Fruit fly (Drosophila melanogaster) whole organism, embryonic: ENCODE measurements around the gene Rpp30.
A peak's percentile ranks its signal among the peaks of the same experiment; 100 is the strongest.

Experiments used
- CG1233 ChIP-seq: fragments of 200-800 bp; sonication (Bioruptor generic); optimal IDR thresholded peaks from 4 replicates; lab custom pipeline; 2018; ENCODE audit warnings: missing biosample characterization, mild to moderate bottlenecking, missing genetic modification characterization
- CG13424 ChIP-seq: fragments of 200-800 bp; sonication (Bioruptor generic); optimal IDR thresholded peaks from 2 replicates; lab custom pipeline; 2019; ENCODE audit warnings: missing biosample characterization, mild to moderate bottlenecking, missing genetic modification characterization, moderate library complexity
- CG14667 ChIP-seq: fragments of 200-800 bp; sonication (Bioruptor generic); IDR thresholded peaks from 2 replicates; pipeline ENCODE4 v1.3.6; 2022; ENCODE audit warnings: missing biosample characterization, missing genetic modification characterization
- CG14860 ChIP-seq: fragments of 200-800 bp; sonication (Bioruptor generic); IDR thresholded peaks from 3 replicates; pipeline ENCODE4 v1.3.6; 2022; ENCODE audit warnings: missing biosample characterization, missing genetic modification characterization; ENCODE audit not compliant: partially characterized antibody
- CG15269 ChIP-seq: fragments of 200-800 bp; sonication (Bioruptor generic); optimal IDR thresholded peaks from 2 replicates; lab custom pipeline; 2018; ENCODE audit warnings: missing biosample characterization, mild to moderate bottlenecking, missing genetic modification characterization, moderate library complexity
- CG15514 ChIP-seq: fragments of 200-800 bp; sonication (Bioruptor generic); optimal IDR thresholded peaks from 3 replicates; lab custom pipeline; 2017; ENCODE audit warnings: missing biosample characterization, missing genetic modification characterization, mild to moderate bottlenecking, moderate library complexity, missing genetic modification reagents
- CG18764 ChIP-seq: fragments of 200-800 bp; sonication (Bioruptor generic); optimal IDR thresholded peaks from 3 replicates; lab custom pipeline; 2016; ENCODE audit warnings: missing biosample characterization, missing genetic modification characterization
- CG31441 ChIP-seq: fragments of 200-800 bp; sonication (Bioruptor generic); IDR thresholded peaks from 2 replicates; pipeline ENCODE4 v1.3.6; 2022; ENCODE audit warnings: missing biosample characterization, missing genetic modification characterization
- CG42726 ChIP-seq: fragments of 200-800 bp; sonication (Bioruptor generic); IDR thresholded peaks from 2 replicates; pipeline ENCODE4 v1.3.6; 2022; ENCODE audit warnings: missing biosample characterization, missing genetic modification characterization; ENCODE audit not compliant: partially characterized antibody
- CG4328 ChIP-seq: fragments of 200-800 bp; sonication (Bioruptor generic); optimal IDR thresholded peaks from 3 replicates; lab custom pipeline; 2017; ENCODE audit warnings: missing biosample characterization, missing genetic modification reagents, missing genetic modification characterization
- CG4424 ChIP-seq: fragments of 200-800 bp; sonication (Bioruptor generic); optimal IDR thresholded peaks from 3 replicates; lab custom pipeline; 2016; ENCODE audit warnings: missing biosample characterization, missing genetic modification characterization
- CG6175 ChIP-seq: fragments of 200-800 bp; sonication (Bioruptor generic); IDR thresholded peaks from 3 replicates; pipeline ENCODE4 v1.3.6; 2022; ENCODE audit warnings: missing biosample characterization, missing genetic modification characterization
- CG7745 ChIP-seq: fragments of 200-800 bp; sonication (Bioruptor generic); optimal IDR thresholded peaks from 2 replicates; lab custom pipeline; 2018; ENCODE audit warnings: missing biosample characterization, mild to moderate bottlenecking, missing genetic modification characterization, moderate library complexity
- CG7786 ChIP-seq: fragments of 200-800 bp; sonication (Bioruptor generic); optimal IDR thresholded peaks from 2 replicates; lab custom pipeline; 2016; ENCODE audit warnings: missing biosample characterization, missing genetic modification characterization
- CG7928 ChIP-seq: fragments of 200-800 bp; sonication (Bioruptor generic); optimal IDR thresholded peaks from 2 replicates; lab custom pipeline; 2017; ENCODE audit warnings: missing biosample characterization, mild to moderate bottlenecking, missing genetic modification characterization
- CG8388 ChIP-seq: fragments of 200-800 bp; sonication (Bioruptor generic); optimal IDR thresholded peaks from 2 replicates; lab custom pipeline; 2019; ENCODE audit warnings: missing biosample characterization, mild to moderate bottlenecking, missing genetic modification characterization, moderate library complexity
- CG9932 ChIP-seq: fragments of 200-800 bp; sonication (Bioruptor generic); IDR thresholded peaks from 2 replicates; pipeline ENCODE4 v1.3.6; 2022; ENCODE audit warnings: missing biosample characterization, missing genetic modification characterization
- CoRest ChIP-seq: fragments of 200-800 bp; sonication (Bioruptor generic); optimal IDR thresholded peaks from 3 replicates; lab custom pipeline; 2018; ENCODE audit warnings: missing biosample characterization, mild to moderate bottlenecking, missing genetic modification characterization, moderate library complexity
- D19A ChIP-seq: fragments of 200-800 bp; optimal IDR thresholded peaks from 3 replicates; lab custom pipeline; 2019; ENCODE audit warnings: missing biosample characterization, mild to moderate bottlenecking, missing genetic modification characterization, moderate library complexity
- Hmr ChIP-seq: fragments of 200-800 bp; sonication (Bioruptor generic); optimal IDR thresholded peaks from 3 replicates; lab custom pipeline; 2017; ENCODE audit warnings: mild to moderate bottlenecking, missing biosample characterization, missing genetic modification reagents, missing genetic modification characterization
- Hsf ChIP-seq: fragments of 200-800 bp; sonication (Bioruptor generic); optimal IDR thresholded peaks from 3 replicates; lab custom pipeline; 2016; ENCODE audit warnings: missing biosample characterization, missing genetic modification characterization
- Pdp1 ChIP-seq, 2 experiments: fragments of 200-800 bp; sonication (Bioruptor generic); optimal IDR thresholded peaks; 3 replicates each; lab custom pipeline; 2016; ENCODE audit warnings: missing biosample characterization in 2 of 2, missing genetic modification characterization in 2 of 2, mild to moderate bottlenecking in 1 of 2, moderate library complexity in 1 of 2
- Sin3A ChIP-seq: fragments of >200 bp; optimal IDR thresholded peaks from 2 replicates; lab custom pipeline; 2018
- TFAM ChIP-seq: fragments of 200-800 bp; sonication (Bioruptor generic); optimal IDR thresholded peaks from 2 replicates; lab custom pipeline; 2017; ENCODE audit warnings: missing biosample characterization, missing genetic modification characterization, inconsistent platforms
- amos ChIP-seq: fragments of 200-800 bp; sonication (Bioruptor generic); IDR thresholded peaks from 2 replicates; pipeline ENCODE4 v1.3.6; 2022; ENCODE audit warnings: missing biosample characterization, missing genetic modification characterization; ENCODE audit not compliant: partially characterized antibody
- caup ChIP-seq: fragments of 200-800 bp; sonication (Bioruptor generic); optimal IDR thresholded peaks from 3 replicates; lab custom pipeline; 2017; ENCODE audit warnings: missing biosample characterization, mild to moderate bottlenecking, missing genetic modification characterization, moderate library complexity; ENCODE audit not compliant: severe bottlenecking
- chinmo ChIP-seq: fragments of 200-800 bp; sonication (Bioruptor generic); IDR thresholded peaks from 4 replicates; pipeline ENCODE4 v1.3.6; 2022; ENCODE audit warnings: missing biosample characterization, missing genetic modification characterization; ENCODE audit not compliant: partially characterized antibody
- ci ChIP-seq: fragments of 200-800 bp; sonication (Bioruptor generic); IDR thresholded peaks from 3 replicates; pipeline ENCODE4 v1.3.6; 2022; ENCODE audit warnings: missing biosample characterization, missing genetic modification characterization
- exex ChIP-seq: fragments of 200-800 bp; sonication (Bioruptor generic); optimal IDR thresholded peaks from 4 replicates; lab custom pipeline; 2018; ENCODE audit warnings: missing biosample characterization, mild to moderate bottlenecking, missing genetic modification characterization, moderate library complexity
- gcm2 ChIP-seq: fragments of 200-800 bp; sonication (Bioruptor generic); optimal IDR thresholded peaks from 2 replicates; lab custom pipeline; 2016; ENCODE audit warnings: missing biosample characterization, missing genetic modification characterization
- gem ChIP-seq: fragments of 200-800 bp; sonication (Bioruptor generic); optimal IDR thresholded peaks from 2 replicates; lab custom pipeline; 2019; ENCODE audit warnings: missing biosample characterization, mild to moderate bottlenecking, missing genetic modification characterization, moderate library complexity
- her ChIP-seq: fragments of 200-800 bp; sonication (Bioruptor generic); optimal IDR thresholded peaks from 2 replicates; lab custom pipeline; 2016; ENCODE audit warnings: missing biosample characterization, missing genetic modification characterization
- jigr1 ChIP-seq: fragments of 200-800 bp; sonication (Bioruptor generic); IDR thresholded peaks from 3 replicates; pipeline ENCODE4 v1.3.6; 2022; ENCODE audit warnings: missing biosample characterization, missing genetic modification characterization
- kay ChIP-seq: fragments of 200-800 bp; sonication (Bioruptor generic); optimal IDR thresholded peaks from 2 replicates; lab custom pipeline; 2016; ENCODE audit warnings: missing biosample characterization, missing genetic modification characterization
- ken ChIP-seq: fragments of 200-800 bp; sonication (Bioruptor generic); IDR thresholded peaks from 3 replicates; pipeline ENCODE4 v1.3.6; 2022; ENCODE audit warnings: missing biosample characterization, missing genetic modification characterization
- lola ChIP-seq, 3 experiments: fragments of >200 bp in 2 of 3; fragments of 200-800 bp in 1 of 3; sonication (Bioruptor generic) in 1 of 3; optimal IDR thresholded peaks; 2 replicates each; lab custom pipeline; 2017 to 2019; ENCODE audit warnings: missing biosample characterization in 3 of 3, missing genetic modification characterization in 3 of 3, mild to moderate bottlenecking in 1 of 3, moderate library complexity in 1 of 3
- nerfin-2 ChIP-seq: fragments of 200-800 bp; sonication (Bioruptor generic); IDR thresholded peaks from 2 replicates; pipeline ENCODE4 v1.3.6; 2022; ENCODE audit warnings: missing biosample characterization, missing genetic modification characterization; ENCODE audit not compliant: partially characterized antibody
- phol ChIP-seq: fragments of 200-800 bp; sonication (Bioruptor generic); optimal IDR thresholded peaks from 3 replicates; lab custom pipeline; 2018; ENCODE audit warnings: missing biosample characterization, mild to moderate bottlenecking, missing genetic modification characterization, moderate library complexity
- tin ChIP-seq: fragments of 200-800 bp; sonication (Bioruptor generic); optimal IDR thresholded peaks from 3 replicates; lab custom pipeline; 2016; ENCODE audit warnings: missing biosample characterization, missing genetic modification characterization
- tll ChIP-seq, 2 experiments: fragments of 200-800 bp in 1 of 2; fragments of >200 bp in 1 of 2; sonication (Bioruptor generic) in 1 of 2; optimal IDR thresholded peaks; 2 replicates each; lab custom pipeline; 2017 to 2019; ENCODE audit warnings: missing biosample characterization in 2 of 2, missing genetic modification characterization in 2 of 2, mild to moderate bottlenecking in 1 of 2, moderate library complexity in 1 of 2
- trem ChIP-seq: fragments of 200-800 bp; optimal IDR thresholded peaks from 3 replicates; lab custom pipeline; 2019; ENCODE audit warnings: missing biosample characterization, mild to moderate bottlenecking, missing genetic modification characterization, moderate library complexity
- unpg ChIP-seq: fragments of 200-800 bp; sonication (Bioruptor generic); optimal IDR thresholded peaks from 3 replicates; lab custom pipeline; 2018; ENCODE audit warnings: missing biosample characterization, mild to moderate bottlenecking, missing genetic modification characterization, moderate library complexity
- zfh1 ChIP-seq: fragments of 200-800 bp; sonication (Bioruptor generic); IDR thresholded peaks from 3 replicates; pipeline ENCODE4 v1.3.6; 2022; ENCODE audit warnings: missing biosample characterization, missing genetic modification characterization

Gene Rpp30

DNA sequence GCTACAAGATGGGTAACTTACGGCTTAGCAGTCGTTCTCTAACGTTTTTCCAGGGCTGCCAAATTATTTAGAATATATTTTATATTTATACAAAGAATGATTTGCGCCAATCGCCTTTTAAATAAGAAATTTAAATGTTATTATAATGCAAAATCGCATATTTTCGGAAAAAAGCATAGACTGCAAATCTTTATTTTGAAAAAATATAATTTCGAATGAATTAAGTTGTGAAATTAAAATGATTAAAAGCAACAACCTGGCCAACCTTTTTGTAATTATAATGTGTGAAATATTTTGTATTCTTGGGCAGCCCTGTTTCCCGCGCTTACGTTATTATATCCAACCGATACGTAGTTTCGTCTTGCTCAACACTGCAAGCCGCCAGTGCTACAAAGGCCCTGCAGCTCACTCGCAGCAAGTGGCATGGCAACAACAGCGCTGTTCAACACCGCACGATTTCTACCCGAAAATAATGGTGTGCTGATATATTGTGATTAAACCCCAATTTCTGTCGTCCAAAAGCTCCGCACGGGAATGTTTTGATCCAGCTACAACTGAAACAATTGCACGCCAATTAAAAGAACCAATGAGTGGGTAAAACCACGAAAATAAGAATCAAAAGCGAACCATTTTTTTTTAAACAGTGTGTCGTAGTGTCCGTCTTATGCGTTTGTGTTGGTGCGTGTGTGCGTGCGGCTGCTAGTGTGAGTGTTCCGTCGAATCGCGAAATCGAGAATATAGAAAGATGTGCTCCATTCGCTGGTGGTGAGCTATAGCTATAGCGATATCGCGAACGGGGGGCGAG lies 45.5 kb upstream of the Rpp30 start, which contains the start of gene Pi3K21B (continued):
- TF ChIP-seq CG7928 (GFP tag; lab: Kevin White, UChicago) (peak; percentile 99), caup (GFP tag; lab: Kevin White, UChicago) (peak; percentile 91), CG14667 (GFP tag; lab: Robert Waterston, UW) (peak; percentile 66), kay (GFP tag; lab: Kevin White, UChicago) (peak; percentile 91), nerfin-2 (GFP tag; lab: Robert Waterston, UW) (no peak), CG15514 (GFP tag; lab: Kevin White, UChicago) (peak; percentile 78), chinmo (GFP tag; lab: Robert Waterston, UW) (0 out of 4 replicates have a peak, but pooled peaks have one; percentile 70), CG6175 (GFP tag; lab: Robert Waterston, UW) (0 out of 3 replicates have a peak, but pooled peaks have one; percentile 67), TFAM (GFP tag; lab: Kevin White, UChicago) (no peak), unpg (peak; percentile 88), gcm2 (GFP tag; lab: Kevin White, UChicago) (peak; percentile 77)

DNA sequence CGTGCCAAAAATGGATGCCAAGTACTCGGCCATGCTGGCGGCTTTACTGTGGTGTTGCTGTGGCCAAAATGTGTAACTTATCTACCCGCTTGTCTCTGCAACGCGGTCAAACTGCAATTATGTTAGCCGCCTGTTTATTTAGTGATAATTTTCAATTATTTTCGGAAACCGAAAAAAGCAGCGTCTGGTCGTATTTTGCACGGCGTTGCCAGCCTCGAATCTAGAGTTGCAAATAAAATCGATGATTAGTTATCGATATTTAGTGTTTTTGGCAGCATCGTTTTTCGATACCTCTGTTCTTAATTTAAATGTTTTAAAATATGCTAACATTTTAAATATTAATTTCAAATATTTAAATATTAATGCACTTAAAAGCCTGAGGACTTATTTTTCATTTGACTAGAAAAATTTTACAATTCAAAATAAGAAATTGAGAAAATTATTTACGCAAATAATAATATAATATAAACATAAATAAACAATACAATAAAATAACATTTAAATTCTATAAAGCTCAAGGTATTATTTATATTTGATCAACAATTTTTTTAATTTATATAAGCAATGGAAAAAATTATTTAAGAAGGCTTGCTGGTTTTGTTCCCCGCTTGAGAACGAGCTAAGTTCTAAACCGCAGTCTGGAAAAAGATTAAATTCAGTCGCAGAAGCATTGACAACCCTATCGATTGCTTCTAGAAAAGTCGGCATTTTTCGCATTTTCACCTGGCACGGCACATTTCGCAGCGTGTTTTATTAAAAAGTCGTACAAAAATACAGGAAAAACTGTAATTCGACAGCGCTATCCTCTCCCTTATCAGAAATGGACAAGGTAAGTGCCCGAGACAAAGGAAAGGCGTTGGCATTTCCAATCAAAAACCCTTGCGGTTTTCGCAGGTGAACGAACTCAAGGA lies 42.5 kb upstream of the Rpp30 start, which contains the start of the genes U2af38 and Stip1:
Gene U2af38 (minus strand): TSS at position 230 of the 911 bp plus-strand sequence.
Gene Stip1 (plus strand): TSS at position 671 of the 911 bp plus-strand sequence.
- TF ChIP-seq zfh1 (GFP tag; lab: Robert Waterston, UW) (no peak), CG18764 (no peak), CG13424 (tag; lab: Kevin White, UChicago) (peak; percentile 15), CG1233 (GFP tag; lab: Kevin White, UChicago) (no peak), phol (tag; lab: Kevin White, UChicago) (peak; percentile 50), Hmr (GFP tag; lab: Kevin White, UChicago) (no peak), CG15269 (tag; lab: Kevin White, UChicago) (peak; percentile 34), amos (peak; percentile 69; the same call in 1 of the 2 replicates), D19A (tag; lab: Kevin White, UChicago) (peak; percentile 15), CoRest (tag; lab: Kevin White, UChicago) (peak; percentile 29), tin (GFP tag; lab: Kevin White, UChicago) (peak; percentile 31), CG4424 (GFP tag; lab: Kevin White, UChicago) (no peak), CG4328 (GFP tag; lab: Kevin White, UChicago) (peak; percentile 24), ci (GFP tag; lab: Robert Waterston, UW) (no peak; the same call in 2 of the 3 replicates), her (no peak), CG14860 (0 out of 3 replicates have a peak, but pooled peaks have one; percentile 27), exex (no peak), Sin3A (lab: Kevin White, UChicago) (peak; percentile 38), CG7745 (tag; lab: Kevin White, UChicago) (no peak), lola (GFP tag; optimal IDR thresholded peaks at IDR 0.05; lab: Kevin White, UChicago) (peak in 1 of 3 experiments; percentile 12), ken (GFP tag; lab: Robert Waterston, UW) (0 out of 3 replicates have a peak, but pooled peaks have one; percentile 34), Hsf (GFP tag; lab: Kevin White, UChicago) (peak; percentile 51), Pdp1 (GFP tag; optimal IDR thresholded peaks at IDR 0.05; lab: Kevin White, UChicago) (peak in 1 of 2 experiments; percentile 11), CG31441 (GFP tag; lab: Robert Waterston, UW) (peak; percentile 43; the same call in 1 of the 2 replicates), tll (GFP tag; optimal IDR thresholded peaks at IDR 0.05; lab: Kevin White, UChicago) (no peak), CG9932 (GFP tag; lab: Robert Waterston, UW) (peak; percentile 60), trem (peak; percentile 76), CG42726 (GFP tag; lab: Robert Waterston, UW) (0 out of 2 replicates have a peak, but pooled peaks have one; percentile 16), gem (tag; lab: Kevin White, UChicago) (peak; percentile 50), CG8388 (no peak), jigr1 (GFP tag; lab: Robert Waterston, UW) (peak; percentile 69; the same call in 1 of the 3 replicates), CG7786 (no peak)
